Fruit fly (Drosophila melanogaster) whole organism, pupa: ENCODE measurements around the gene Arl6IP1.

Experiments used
- CG15710 ChIP-seq: fragments of 200-800 bp; sonication (Bioruptor generic); optimal IDR thresholded peaks from 2 replicates; lab custom pipeline; 2018; ENCODE audit warnings: missing biosample characterization, mild to moderate bottlenecking, missing genetic modification characterization, moderate library complexity
- CG32121 ChIP-seq: fragments of 200-800 bp; sonication (Bioruptor generic); IDR thresholded peaks from 2 replicates; pipeline ENCODE4 v1.3.6; 2022; ENCODE audit warnings: missing biosample characterization, missing genetic modification characterization
- CG9948 ChIP-seq: fragments of 200-800 bp; sonication (Bioruptor generic); optimal IDR thresholded peaks from 2 replicates; lab custom pipeline; 2018; ENCODE audit warnings: missing biosample characterization, mild to moderate bottlenecking, missing genetic modification characterization, moderate library complexity
- D1 ChIP-seq: fragments of 200-800 bp; sonication (Bioruptor generic); optimal IDR thresholded peaks from 2 replicates; lab custom pipeline; 2018; ENCODE audit warnings: missing biosample characterization, mild to moderate bottlenecking, missing genetic modification characterization, moderate library complexity
- EcR ChIP-seq: fragments of 200-800 bp; sonication (Bioruptor generic); optimal IDR thresholded peaks from 3 replicates; lab custom pipeline; 2019; ENCODE audit warnings: missing biosample characterization, missing genetic modification characterization, mild to moderate bottlenecking, moderate library complexity, missing genetic modification reagents
- Snoo ChIP-seq: fragments of 200-800 bp; sonication (Bioruptor generic); optimal IDR thresholded peaks from 3 replicates; lab custom pipeline; 2017; ENCODE audit warnings: missing biosample characterization, mild to moderate bottlenecking, missing genetic modification characterization, inconsistent platforms

DNA sequence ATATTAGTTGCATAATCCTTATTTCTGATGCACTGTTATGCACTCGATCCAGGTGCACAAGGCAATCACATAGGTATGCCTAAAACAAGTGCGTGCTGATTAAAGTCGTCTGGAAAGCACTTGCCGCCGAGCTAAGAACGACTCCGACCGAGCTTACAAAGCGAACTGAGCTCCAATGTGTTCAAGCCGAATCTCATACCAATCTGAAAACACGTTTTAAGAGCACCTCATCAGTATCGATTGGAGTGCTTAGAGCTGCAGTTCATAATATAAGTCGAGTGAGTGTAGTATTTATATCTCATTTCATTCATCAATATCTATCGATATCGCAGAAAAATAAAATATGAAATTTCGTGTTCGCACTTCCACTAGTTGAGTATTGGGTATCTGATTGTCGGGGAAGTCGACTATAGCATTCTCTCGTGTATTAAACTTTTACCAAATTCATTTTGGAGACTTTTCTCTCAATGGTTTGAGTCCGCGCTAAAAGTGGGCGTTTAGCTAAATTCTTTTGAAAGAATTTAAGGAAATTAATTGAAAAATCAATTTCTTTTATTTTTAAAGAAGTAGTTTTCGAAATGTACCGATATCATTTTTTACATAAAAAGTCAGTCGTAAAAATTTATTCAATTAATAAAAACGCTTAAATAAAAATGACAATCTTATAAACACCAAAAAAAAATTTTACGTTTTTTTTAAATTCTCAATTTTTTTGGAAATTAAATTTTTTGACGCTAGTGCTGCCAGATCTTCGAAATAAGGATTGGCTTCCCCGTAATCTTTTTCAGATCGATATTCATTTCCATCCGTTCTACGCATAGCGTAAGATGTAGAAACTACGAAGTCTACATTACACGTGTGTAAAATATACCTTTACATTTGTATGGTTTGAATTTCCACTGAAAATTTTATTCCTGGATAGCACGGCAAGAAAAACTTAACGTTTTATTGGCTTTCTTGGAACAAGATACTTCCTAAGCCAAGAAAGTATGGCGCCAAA lies 12.4 kb downstream of the Arl6IP1 start, which contains the start of gene modSP:
- peak; percentile 13 for TF ChIP-seq D1
- TF ChIP-seq CG15710 (tag; lab: Kevin White, UChicago), result no peak
- TF ChIP-seq CG9948 (tag; lab: Kevin White, UChicago), result no peak
- TF ChIP-seq EcR, result peak; percentile 66
- peak; percentile 8 for TF ChIP-seq Snoo (tag; lab: Kevin White, UChicago)
- TF ChIP-seq CG32121 (GFP tag; lab: Robert Waterston, UW), result 0 out of 2 replicates have a peak, but pooled peaks have one; percentile 13
